Worm (Caenorhabditis elegans) whole organism, young adult: Measurements from ENCODE around the gene C18E9.7.

Experiments used
- Y53F4B.3 ChIP-seq: fragments of 200-800 bp; sonication (Bioruptor generic); IDR thresholded peaks from 2 replicates; pipeline ENCODE4 v1.3.6; 2022; ENCODE audit warnings: missing genetic modification reagents, missing genetic modification characterization, missing compliant biosample characterization
- Y95B8A.8 ChIP-seq: fragments of 200-800 bp; sonication (Bioruptor generic); IDR thresholded peaks from 2 replicates; pipeline ENCODE4 v1.3.6; 2022; ENCODE audit warnings: missing genetic modification reagents, missing genetic modification characterization, missing compliant biosample characterization
- egrh-3 ChIP-seq: fragments of 200-800 bp; sonication (Bioruptor generic); IDR thresholded peaks from 2 replicates; pipeline ENCODE4 v1.3.6; 2022; ENCODE audit warnings: missing genetic modification reagents, missing genetic modification characterization, missing compliant biosample characterization
- mes-4 ChIP-seq: sonication (generic microtip); optimal IDR thresholded peaks from 2 replicates; lab custom pipeline; 2016; ENCODE audit warnings: missing genotype, missing genetic modification characterization, missing compliant biosample characterization
- nfya-1 ChIP-seq: sonication (generic microtip); optimal IDR thresholded peaks from 2 replicates; lab custom pipeline; 2017; ENCODE audit warnings: antibody characterized with exemption, missing compliant biosample characterization, missing genetic modification characterization, borderline replicate concordance; ENCODE audit not compliant: insufficient read depth
- rcor-1 ChIP-seq: fragments of 200-800 bp; sonication (Bioruptor generic); IDR thresholded peaks from 2 replicates; pipeline ENCODE4 v1.3.6; 2022; ENCODE audit warnings: missing genetic modification reagents, missing genetic modification characterization, missing compliant biosample characterization
- sdz-38 ChIP-seq: sonication (generic microtip); optimal IDR thresholded peaks from 2 replicates; lab custom pipeline; 2016; ENCODE audit warnings: missing genotype, missing genetic modification characterization, missing compliant biosample characterization
- snpc-4 ChIP-seq, 5 experiments: fragments of 150-350 bp in 1 of 5; sonication (generic microtip) in 4 of 5; optimal IDR thresholded peaks; 2 replicates each; lab custom pipeline; 2014 to 2018; ENCODE audit warnings: missing genetic modification characterization in 5 of 5, missing biosample characterization in 3 of 5, antibody characterized with exemption in 2 of 5, mild to moderate bottlenecking in 2 of 5, missing compliant biosample characterization in 2 of 5, missing genotype in 2 of 5, moderate library complexity in 2 of 5, missing genetic modification reagents in 1 of 5
- unc-62 ChIP-seq: fragments of 150-350 bp; optimal IDR thresholded peaks from 2 replicates; lab custom pipeline; 2014; ENCODE audit warnings: missing biosample characterization, missing genetic modification reagents, missing genetic modification characterization
- ztf-22 ChIP-seq: fragments of 200-800 bp; sonication (Bioruptor generic); optimal IDR thresholded peaks from 2 replicates; lab custom pipeline; 2018; ENCODE audit warnings: mild to moderate bottlenecking, missing genetic modification characterization, moderate library complexity, missing compliant biosample characterization

DNA sequence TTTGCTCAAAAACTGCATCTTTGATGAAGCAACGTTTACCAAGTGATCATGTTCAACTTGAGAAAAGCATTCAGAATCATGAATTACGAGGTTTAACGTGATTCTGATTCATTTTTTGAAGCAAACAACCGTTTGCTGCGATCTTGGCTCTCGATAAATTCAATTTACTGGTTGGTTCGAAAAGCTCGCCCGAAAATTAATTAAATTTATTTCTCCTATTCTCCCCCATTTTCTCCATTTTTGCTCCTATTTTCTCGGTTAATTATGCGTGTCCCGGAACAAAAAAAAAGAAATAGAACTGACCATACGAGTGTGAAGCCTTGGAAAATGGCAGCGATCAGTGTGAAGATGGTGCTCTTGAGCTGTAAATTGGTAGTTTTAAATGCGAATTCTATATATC lies 25.7 kb downstream of the C18E9.7 start:
- no peak for TF ChIP-seq sdz-38 (tag; lab: Kevin White, UChicago)
- TF ChIP-seq rcor-1 (GFP tag; lab: Robert Waterston, UW), result no peak
- no peak for TF ChIP-seq nfya-1 (tag; lab: Kevin White, UChicago)
- no peak for TF ChIP-seq Y95B8A.8
- no peak for TF ChIP-seq egrh-3 (GFP tag; lab: Robert Waterston, UW)
- no peak for TF ChIP-seq snpc-4 (GFP tag; optimal IDR thresholded peaks at IDR 0.05; lab: Kevin White, UChicago)
- no peak for TF ChIP-seq snpc-4 (tag; optimal IDR thresholded peaks at IDR 0.05; lab: Kevin White, UChicago)
- TF ChIP-seq unc-62, result no peak
- TF ChIP-seq ztf-22, result no peak
- no peak for TF ChIP-seq Y53F4B.3
- TF ChIP-seq mes-4 (tag; lab: Kevin White, UChicago), result no peak
